Worm (Caenorhabditis elegans) whole organism, L1 larva: ENCODE measurements around the gene M106.3.

Experiments used
- alr-1 ChIP-seq: fragments of 200-800 bp; sonication (Bioruptor generic); optimal IDR thresholded peaks from 2 replicates; lab custom pipeline; 2018; ENCODE audit warnings: borderline replicate concordance, mild to moderate bottlenecking, missing genetic modification characterization, missing compliant biosample characterization
- efl-1 ChIP-seq, 4 experiments: fragments of 150-350 bp; optimal IDR thresholded peaks in 3 of 4; peaks in 1 of 4; 1 replicate in 1 of 4; 2 replicates in 3 of 4; lab custom pipeline; 2014; ENCODE audit warnings: missing biosample characterization in 2 of 4, missing genetic modification characterization in 2 of 4, missing genetic modification reagents in 2 of 4
- egl-27 ChIP-seq, 2 experiments: fragments of 150-350 bp in 1 of 2; sonication (generic microtip); optimal IDR thresholded peaks; 3 replicates each; lab custom pipeline; 2017 to 2018; ENCODE audit warnings: missing biosample characterization in 2 of 2, missing genetic modification characterization in 2 of 2, missing genetic modification reagents in 2 of 2
- elt-2 ChIP-seq: sonication (generic microtip); optimal IDR thresholded peaks from 2 replicates; lab custom pipeline; 2016; ENCODE audit warnings: missing genetic modification characterization, mild to moderate bottlenecking, inconsistent platforms, missing compliant biosample characterization, missing genetic modification reagents
- fos-1 ChIP-seq: fragments of 150-350 bp; optimal IDR thresholded peaks from 2 replicates; lab custom pipeline; 2014; ENCODE audit warnings: missing biosample characterization, missing genetic modification characterization
- grh-1 ChIP-seq: fragments of 200-800 bp; sonication (Bioruptor generic); IDR thresholded peaks from 2 replicates; pipeline ENCODE4 v1.3.6; 2022; ENCODE audit warnings: missing genetic modification reagents, missing genetic modification characterization, missing compliant biosample characterization
- lin-35 ChIP-seq, 2 experiments: fragments of 150-350 bp; optimal IDR thresholded peaks; 2 replicates each; lab custom pipeline; 2014; ENCODE audit warnings: missing biosample characterization in 2 of 2, missing genetic modification characterization in 2 of 2, missing genetic modification reagents in 2 of 2
- lsy-2 ChIP-seq, 2 experiments: fragments of 150-350 bp; optimal IDR thresholded peaks; 2 replicates each; lab custom pipeline; 2014; ENCODE audit warnings: missing biosample characterization in 2 of 2, missing genetic modification characterization in 2 of 2
- mdl-1 ChIP-seq, 2 experiments: fragments of 150-350 bp; optimal IDR thresholded peaks; 2 replicates each; lab custom pipeline; 2014 to 2017; ENCODE audit warnings: missing biosample characterization in 2 of 2, missing genetic modification characterization in 2 of 2, inconsistent platforms in 1 of 2
- mep-1 ChIP-seq: fragments of 150-350 bp; optimal IDR thresholded peaks from 2 replicates; lab custom pipeline; 2014; ENCODE audit warnings: missing biosample characterization, missing genetic modification characterization
- nhr-237 ChIP-seq: fragments of 150-350 bp; optimal IDR thresholded peaks from 2 replicates; lab custom pipeline; 2014; ENCODE audit warnings: missing biosample characterization, missing genetic modification characterization
- nhr-77 ChIP-seq: fragments of 150-350 bp; optimal IDR thresholded peaks from 2 replicates; lab custom pipeline; 2014; ENCODE audit warnings: missing biosample characterization, missing genetic modification characterization
- unc-62 ChIP-seq: fragments of 150-350 bp; optimal IDR thresholded peaks from 2 replicates; lab custom pipeline; 2014; ENCODE audit warnings: missing biosample characterization, missing genetic modification reagents, missing genetic modification characterization
- unc-86 ChIP-seq: sonication (generic microtip); optimal IDR thresholded peaks from 2 replicates; lab custom pipeline; 2016; ENCODE audit warnings: missing genetic modification characterization, missing compliant biosample characterization

DNA sequence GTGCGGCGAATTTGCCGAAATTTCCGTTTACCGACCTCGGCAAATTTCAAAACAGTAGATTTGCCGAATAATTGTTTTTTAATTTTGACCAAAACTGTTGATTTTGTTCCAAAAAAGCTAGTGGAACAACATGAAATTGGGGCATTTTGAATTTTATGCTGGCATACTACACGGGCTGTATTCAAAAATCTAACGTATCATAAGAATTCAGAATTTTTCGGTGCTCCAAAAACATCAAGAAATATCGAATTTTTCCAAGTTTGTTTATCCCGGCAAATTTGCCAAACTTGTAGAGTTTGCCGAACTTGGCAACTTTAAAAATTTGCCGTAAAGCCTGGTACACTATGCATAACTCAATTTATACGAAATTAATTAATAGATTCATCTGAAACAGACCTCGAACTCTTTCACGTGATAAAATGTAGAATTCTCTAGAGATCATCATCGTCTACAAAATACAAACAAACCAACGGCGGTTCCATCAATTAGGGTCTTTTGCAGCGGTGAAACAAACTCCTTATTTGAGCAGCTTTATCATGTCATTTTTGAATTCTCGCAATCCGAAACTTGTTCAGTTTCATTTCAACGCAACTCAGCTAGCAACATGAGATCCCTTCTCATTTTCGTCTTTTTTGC lies 51.9 kb downstream of the M106.3 start, which contains the start of gene R06F6.14:
- TF ChIP-seq unc-86 (tag; lab: Kevin White, UChicago) (no peak), nhr-237 (no peak), egl-27 (tag; optimal IDR thresholded peaks at IDR 0.05; lab: Kevin White, UChicago) (no peak), mep-1 (tag; lab: Kevin White, UChicago) (no peak), fos-1 (no peak), nhr-77 (tag; lab: Kevin White, UChicago) (no peak), lin-35 (GFP tag; optimal IDR thresholded peaks at IDR 0.05; lab: Kevin White, UChicago) (no peak), grh-1 (no peak), unc-62 (GFP tag; lab: Kevin White, UChicago) (no peak), efl-1 (optimal IDR thresholded peaks at IDR 0.05; lab: Kevin White, UChicago) (no peak), efl-1 (GFP tag; optimal IDR thresholded peaks at IDR 0.05 in 1 of 2; lab: Kevin White, UChicago) (no peak), alr-1 (no peak), mdl-1 (tag; optimal IDR thresholded peaks at IDR 0.05; lab: Kevin White, UChicago) (no peak), elt-2 (tag; lab: Kevin White, UChicago) (no peak), lsy-2 (tag; optimal IDR thresholded peaks at IDR 0.05; lab: Kevin White, UChicago) (no peak)
